Worm (Caenorhabditis elegans) whole organism, L4 larva: Measurements from ENCODE around the gene ppm-2.

Experiments used
- D1046.2 ChIP-seq: fragments of 200-800 bp; sonication (Bioruptor generic); IDR thresholded peaks from 2 replicates; pipeline ENCODE4 v1.3.6; 2022; ENCODE audit warnings: missing genetic modification characterization, missing compliant biosample characterization
- F26F4.8 ChIP-seq: fragments of 200-800 bp; sonication (Bioruptor generic); conservative IDR thresholded peaks from 2 replicates; pipeline ENCODE4 v1.3.6; 2022; ENCODE audit warnings: missing genetic modification characterization, missing compliant biosample characterization
- F37D6.2 ChIP-seq: sonication (generic microtip); optimal IDR thresholded peaks from 2 replicates; lab custom pipeline; 2016; ENCODE audit warnings: mild to moderate bottlenecking, missing genetic modification characterization, missing compliant biosample characterization
- F49E8.2 ChIP-seq: sonication (generic microtip); optimal IDR thresholded peaks from 2 replicates; lab custom pipeline; 2016; ENCODE audit warnings: missing compliant biosample characterization, mild to moderate bottlenecking, missing genetic modification characterization, borderline replicate concordance
- R02D3.7 ChIP-seq: fragments of 150-350 bp; sonication (generic microtip); optimal IDR thresholded peaks from 3 replicates; lab custom pipeline; 2014; ENCODE audit warnings: missing biosample characterization, missing genetic modification characterization
- Y105C5A.15 ChIP-seq: fragments of 200-800 bp; sonication (Bioruptor generic); IDR thresholded peaks from 2 replicates; pipeline ENCODE4 v1.3.6; 2022; ENCODE audit warnings: missing genetic modification characterization, missing compliant biosample characterization
- ZK337.2 ChIP-seq: fragments of 200-800 bp; sonication (Bioruptor generic); IDR thresholded peaks from 2 replicates; pipeline ENCODE4 v1.3.6; 2022; ENCODE audit warnings: missing genetic modification reagents, missing genetic modification characterization, missing compliant biosample characterization
- aha-1 ChIP-seq: fragments of 150-350 bp; peaks from one replicate; lab custom pipeline; 2014; ENCODE audit warnings: missing biosample characterization, missing genetic modification characterization
- arid-1 ChIP-seq: fragments of 200-800 bp; sonication (Bioruptor generic); conservative IDR thresholded peaks from 2 replicates; pipeline ENCODE4 v1.3.6; 2022; ENCODE audit warnings: missing genetic modification reagents, missing genetic modification characterization, missing compliant biosample characterization
- ceh-32 ChIP-seq: sonication (generic microtip); optimal IDR thresholded peaks from 2 replicates; lab custom pipeline; 2016; ENCODE audit warnings: mild to moderate bottlenecking, missing genetic modification characterization, missing compliant biosample characterization; ENCODE audit not compliant: poor library complexity
- cey-2 ChIP-seq: sonication (generic microtip); optimal IDR thresholded peaks from 3 replicates; lab custom pipeline; 2017; ENCODE audit warnings: missing genetic modification characterization, mild to moderate bottlenecking, missing compliant biosample characterization, antibody characterized with exemption, borderline replicate concordance; ENCODE audit not compliant: insufficient read depth
- daf-12 ChIP-seq: fragments of 150-350 bp; optimal IDR thresholded peaks from 2 replicates; lab custom pipeline; 2014; ENCODE audit warnings: missing biosample characterization, missing genetic modification reagents, missing genetic modification characterization
- duxl-1 ChIP-seq: sonication (generic microtip); optimal IDR thresholded peaks from 2 replicates; lab custom pipeline; 2016; ENCODE audit warnings: mild to moderate bottlenecking, missing genetic modification characterization, moderate library complexity, missing compliant biosample characterization; ENCODE audit not compliant: poor library complexity
- egl-43 ChIP-seq: fragments of 200-800 bp; sonication (Bioruptor generic); IDR thresholded peaks from 2 replicates; pipeline ENCODE4 v1.3.6; 2022; ENCODE audit warnings: missing genetic modification reagents, missing genetic modification characterization, missing compliant biosample characterization
- lin-1 ChIP-seq: fragments of 200-800 bp; sonication (Bioruptor generic); IDR thresholded peaks from 2 replicates; pipeline ENCODE4 v1.3.6; 2022; ENCODE audit warnings: missing genetic modification reagents, missing genetic modification characterization, missing compliant biosample characterization
- lin-39 ChIP-seq: fragments of 150-350 bp; optimal IDR thresholded peaks from 2 replicates; lab custom pipeline; 2014; ENCODE audit warnings: missing biosample characterization, missing genetic modification reagents, missing genetic modification characterization
- lir-3 ChIP-seq: sonication (generic microtip); optimal IDR thresholded peaks from 2 replicates; lab custom pipeline; 2016; ENCODE audit warnings: mild to moderate bottlenecking, missing genetic modification characterization, missing compliant biosample characterization
- lsy-2 ChIP-seq, 2 experiments: fragments of 150-350 bp in 1 of 2; sonication (generic microtip) in 1 of 2; optimal IDR thresholded peaks; 2 replicates each; lab custom pipeline; 2014 to 2017; ENCODE audit warnings: missing biosample characterization in 2 of 2, missing genetic modification characterization in 2 of 2
- madf-5 ChIP-seq, 2 experiments: fragments of 200-800 bp; sonication (Bioruptor generic); IDR thresholded peaks; 2 replicates each; pipeline ENCODE4 v1.3.6; 2022; ENCODE audit warnings: missing compliant biosample characterization in 2 of 2, missing genetic modification characterization in 2 of 2
- madf-9 ChIP-seq: fragments of 200-800 bp; sonication (Bioruptor generic); conservative IDR thresholded peaks from 2 replicates; pipeline ENCODE4 v1.3.6; 2022; ENCODE audit warnings: missing genetic modification reagents, missing genetic modification characterization, missing compliant biosample characterization
- mdt-29 ChIP-seq: fragments of 200-800 bp; sonication (Bioruptor generic); IDR thresholded peaks from 2 replicates; pipeline ENCODE4 v1.3.6; 2022; ENCODE audit warnings: missing genetic modification reagents, missing genetic modification characterization, missing compliant biosample characterization
- mep-1 ChIP-seq: fragments of 150-350 bp; sonication (generic microtip); optimal IDR thresholded peaks from 3 replicates; lab custom pipeline; 2014; ENCODE audit warnings: missing biosample characterization, missing genetic modification characterization
- mes-2 ChIP-seq: sonication (generic microtip); optimal IDR thresholded peaks from 2 replicates; lab custom pipeline; 2016; ENCODE audit warnings: missing genotype, mild to moderate bottlenecking, missing genetic modification characterization, missing compliant biosample characterization; ENCODE audit not compliant: poor library complexity, severe bottlenecking
- mxl-2 ChIP-seq: fragments of 200-800 bp; sonication (Bioruptor generic); conservative IDR thresholded peaks from 2 replicates; pipeline ENCODE4 v1.3.6; 2022; ENCODE audit warnings: missing genetic modification reagents, missing genetic modification characterization, missing compliant biosample characterization
- mxl-3 ChIP-seq: fragments of 200-800 bp; sonication (Bioruptor generic); optimal IDR thresholded peaks from 2 replicates; lab custom pipeline; 2018; ENCODE audit warnings: mild to moderate bottlenecking, missing genetic modification characterization, missing compliant biosample characterization
- nhr-102 ChIP-seq: sonication (generic microtip); optimal IDR thresholded peaks from 2 replicates; lab custom pipeline; 2016; ENCODE audit warnings: mild to moderate bottlenecking, missing genetic modification characterization, moderate library complexity, missing compliant biosample characterization
- nhr-111 ChIP-seq: fragments of 200-800 bp; sonication (Bioruptor generic); optimal IDR thresholded peaks from 2 replicates; lab custom pipeline; 2018; ENCODE audit warnings: mild to moderate bottlenecking, missing genetic modification characterization, missing compliant biosample characterization
- nhr-28 ChIP-seq: fragments of 150-350 bp; optimal IDR thresholded peaks from 2 replicates; lab custom pipeline; 2014; ENCODE audit warnings: missing biosample characterization, missing genetic modification characterization
- nhr-41 ChIP-seq: fragments of 200-800 bp; sonication (Bioruptor generic); IDR thresholded peaks from 2 replicates; pipeline ENCODE4 v1.3.6; 2022; ENCODE audit warnings: missing genetic modification reagents, missing genetic modification characterization, missing compliant biosample characterization
- nhr-42 ChIP-seq: fragments of 200-800 bp; sonication (Bioruptor generic); IDR thresholded peaks from 2 replicates; pipeline ENCODE4 v1.3.6; 2022; ENCODE audit warnings: missing genetic modification characterization, missing compliant biosample characterization
- nhr-6 ChIP-seq: fragments of 150-350 bp; optimal IDR thresholded peaks from 2 replicates; lab custom pipeline; 2014; ENCODE audit warnings: missing biosample characterization, missing genetic modification characterization
- pha-4 ChIP-seq, 2 experiments: fragments of 150-350 bp in 1 of 2; fragments of 200-800 bp in 1 of 2; sonication (Bioruptor generic) in 1 of 2; IDR thresholded peaks in 1 of 2; optimal IDR thresholded peaks in 1 of 2; 2 replicates each; pipeline versions ENCODE4 v1.3.6 to Lab custom; 2014 to 2022; ENCODE audit warnings: missing genetic modification characterization in 2 of 2, missing genetic modification reagents in 2 of 2, missing biosample characterization in 1 of 2, missing compliant biosample characterization in 1 of 2
- rbr-2 ChIP-seq: sonication (generic microtip); optimal IDR thresholded peaks from 2 replicates; lab custom pipeline; 2016; ENCODE audit warnings: missing genotype, missing genetic modification characterization, missing compliant biosample characterization
- saeg-2 ChIP-seq: fragments of 200-800 bp; sonication (Bioruptor generic); IDR thresholded peaks from 2 replicates; pipeline ENCODE4 v1.3.6; 2022; ENCODE audit warnings: missing genetic modification reagents, missing genetic modification characterization, missing compliant biosample characterization
- set-16 ChIP-seq: fragments of 200-800 bp; sonication (Bioruptor generic); IDR thresholded peaks from 2 replicates; pipeline ENCODE4 v1.3.6; 2022; ENCODE audit warnings: missing genetic modification reagents, missing genetic modification characterization, missing compliant biosample characterization
- skn-1 ChIP-seq: fragments of 150-350 bp; optimal IDR thresholded peaks from 2 replicates; lab custom pipeline; 2014; ENCODE audit warnings: missing biosample characterization, missing genetic modification characterization
- spr-1 ChIP-seq: sonication (generic microtip); optimal IDR thresholded peaks from 2 replicates; lab custom pipeline; 2016; ENCODE audit warnings: mild to moderate bottlenecking, missing genetic modification characterization, missing compliant biosample characterization
- unc-130 ChIP-seq: sonication (generic microtip); optimal IDR thresholded peaks from 2 replicates; lab custom pipeline; 2016; ENCODE audit warnings: missing genetic modification reagents, missing genetic modification characterization, missing compliant biosample characterization
- unc-62 ChIP-seq, 3 experiments: fragments of 150-350 bp in 1 of 3; sonication (generic microtip); optimal IDR thresholded peaks in 2 of 3; peaks in 1 of 3; 1 replicate in 1 of 3; 2 replicates in 2 of 3; lab custom pipeline; 2014 to 2017; ENCODE audit warnings: missing biosample characterization in 3 of 3, missing genetic modification characterization in 3 of 3, missing genetic modification reagents in 3 of 3, missing genotype in 1 of 3
- zag-1 ChIP-seq: fragments of 150-350 bp; optimal IDR thresholded peaks from 2 replicates; lab custom pipeline; 2014; ENCODE audit warnings: missing biosample characterization, missing genetic modification characterization
- zip-11 ChIP-seq: fragments of 200-800 bp; sonication (Bioruptor generic); IDR thresholded peaks from 2 replicates; pipeline ENCODE4 v1.3.6; 2022; ENCODE audit warnings: missing genetic modification characterization, missing compliant biosample characterization
- ztf-7 ChIP-seq: fragments of 150-350 bp; optimal IDR thresholded peaks from 2 replicates; lab custom pipeline; 2014; ENCODE audit warnings: missing biosample characterization, missing genetic modification characterization

ppm-2 gene

DNA sequence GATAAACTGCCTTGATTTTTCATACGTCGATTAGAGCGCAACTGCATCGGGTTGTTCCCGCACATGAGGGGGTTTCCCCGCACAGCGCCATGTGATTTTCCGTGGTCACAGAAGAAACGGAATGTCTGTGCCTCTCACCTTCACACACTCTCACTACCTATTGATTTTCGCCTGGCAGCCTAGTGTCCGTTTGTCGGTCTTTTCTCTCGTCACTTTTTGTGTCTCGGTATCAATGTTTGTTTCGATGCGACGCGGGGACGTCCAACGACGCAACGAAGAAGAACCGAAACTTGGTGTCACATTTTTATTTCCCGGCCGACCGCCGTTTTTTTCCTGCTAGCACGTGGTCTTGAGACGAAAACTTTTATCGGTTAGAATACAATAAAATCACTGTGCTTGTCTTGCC, 928 bp upstream of the ppm-2 start (continued):
- no peak for TF ChIP-seq zag-1 (tag; lab: Kevin White, UChicago)
- no peak for TF ChIP-seq D1046.2 (GFP tag; lab: Robert Waterston, UW)
- TF ChIP-seq lir-3 (tag; lab: Kevin White, UChicago), result peak; percentile 33
- TF ChIP-seq nhr-102 (tag; lab: Kevin White, UChicago), result peak; percentile 93
- no peak for TF ChIP-seq skn-1 (tag; lab: Kevin White, UChicago)
- TF ChIP-seq mxl-3, result peak; percentile 100
- TF ChIP-seq nhr-41 (GFP tag; lab: Robert Waterston, UW), result 0 out of 2 replicates have a peak, but pooled peaks have one; percentile 71
- peak; percentile 99 for TF ChIP-seq aha-1
- TF ChIP-seq rbr-2, result peak; percentile 94
- no peak for TF ChIP-seq egl-43 (GFP tag; lab: Robert Waterston, UW)
- TF ChIP-seq zip-11 (GFP tag; lab: Robert Waterston, UW), result no peak
- TF ChIP-seq set-16 (GFP tag; lab: Robert Waterston, UW), result peak; percentile 80
- TF ChIP-seq F37D6.2, result peak; percentile 77

- TF ChIP-seq set-16 (GFP tag; lab: Robert Waterston, UW) (no peak), madf-5 (GFP tag; IDR thresholded peaks at IDR 0.05; lab: Robert Waterston, UW) (peak in 1 of 2 experiments; percentile 6; a peak in 1 of 4 replicates), nhr-6 (tag; lab: Kevin White, UChicago) (no peak), R02D3.7 (no peak), lin-1 (GFP tag; lab: Robert Waterston, UW) (no peak), nhr-28 (tag; lab: Kevin White, UChicago) (no peak), spr-1 (tag; lab: Kevin White, UChicago) (no peak), daf-12 (no peak), nhr-41 (GFP tag; lab: Robert Waterston, UW) (no peak), Y105C5A.15 (GFP tag; lab: Robert Waterston, UW) (no peak), lsy-2 (tag; optimal IDR thresholded peaks at IDR 0.05; lab: Kevin White, UChicago) (no peak), nhr-111 (peak; percentile 35), duxl-1 (tag; lab: Kevin White, UChicago) (no peak), mep-1 (tag; lab: Kevin White, UChicago) (peak; percentile 41), unc-62 (GFP tag; optimal IDR thresholded peaks at IDR 0.05 in 1 of 2; lab: Kevin White, UChicago) (peak in 1 of 2 experiments; percentile 50), unc-62 (tag; optimal IDR thresholded peaks at IDR 0.05; lab: Kevin White, UChicago) (no peak), ZK337.2 (GFP tag; lab: Robert Waterston, UW) (no peak), madf-9 (GFP tag; lab: Robert Waterston, UW) (no peak), lin-39 (tag; lab: Kevin White, UChicago) (no peak), pha-4 (GFP tag; IDR thresholded peaks at IDR 0.05; lab: Robert Waterston, UW) (no peak), pha-4 (tag; optimal IDR thresholded peaks at IDR 0.05; lab: Kevin White, UChicago) (no peak), mes-2 (tag; lab: Kevin White, UChicago) (peak; percentile 17), mdt-29 (no peak), ceh-32 (tag; lab: Kevin White, UChicago) (no peak), mxl-2 (no peak), ztf-7 (tag; lab: Kevin White, UChicago) (no peak), arid-1 (GFP tag; lab: Robert Waterston, UW) (no peak), F26F4.8 (GFP tag; lab: Robert Waterston, UW) (no peak), saeg-2 (GFP tag; lab: Robert Waterston, UW) (no peak), cey-2 (tag; lab: Kevin White, UChicago) (no peak), unc-130 (GFP tag; lab: Kevin White, UChicago) (no peak), nhr-42 (GFP tag; lab: Robert Waterston, UW) (no peak), F49E8.2 (no peak)
- TF ChIP-seq, all 104 proteins: peak for 5
These were observed 3.1 kb downstream of the ppm-2 start for ce11 chrIII:4653374-4653773.
